Worm (Caenorhabditis elegans): Measurements from ENCODE around the gene zipt-7.2.

DNA sequence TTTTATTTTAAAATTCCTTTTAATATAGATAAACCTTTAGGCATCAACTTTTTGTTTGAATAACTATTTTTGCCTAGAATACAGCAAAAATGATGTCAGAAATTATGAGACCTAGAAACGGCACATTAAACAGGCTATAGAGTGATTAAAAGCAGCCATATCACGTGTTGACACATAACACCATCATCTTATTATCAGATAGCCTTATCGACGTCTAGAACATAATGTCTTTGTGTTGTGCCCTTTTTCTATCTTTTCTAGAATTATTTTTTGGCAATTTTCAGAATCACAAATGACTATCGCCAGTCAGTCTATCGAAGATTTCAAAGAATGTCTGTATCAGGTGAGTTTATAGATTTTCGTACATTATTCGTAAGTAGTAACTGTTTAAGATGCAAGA, 13.5 kb downstream of the zipt-7.2 start:
- no peak for TF ChIP-seq attf-3 (GFP tag; conservative IDR thresholded peaks at IDR 0.05)
- no peak for TF ChIP-seq attf-5 (GFP tag; optimal IDR thresholded peaks at IDR 0.05)
- no peak for TF ChIP-seq mxl-1 (tag; optimal IDR thresholded peaks at IDR 0.05)
- no peak for TF ChIP-seq F49E8.2 (tag; optimal IDR thresholded peaks at IDR 0.05; ENCODE audit: insufficient read depth)
- no peak for TF ChIP-seq fkh-3 (tag; optimal IDR thresholded peaks at IDR 0.05)
- no peak for TF ChIP-seq cebp-2 (GFP tag; IDR thresholded peaks at IDR 0.05)
- TF ChIP-seq madf-6 (GFP tag; IDR thresholded peaks at IDR 0.05), result no peak
- no peak for TF ChIP-seq tbx-9 (tag; optimal IDR thresholded peaks at IDR 0.05; ENCODE audit: borderline replicate concordance)
- no peak for TF ChIP-seq cebp-1 (GFP tag; IDR thresholded peaks at IDR 0.05)
- TF ChIP-seq cebp-1 (tag; optimal IDR thresholded peaks at IDR 0.05), result no peak
